Worm (Caenorhabditis elegans) whole organism, L1 larva: ENCODE measurements around the gene nhr-152.

Experiments used
- C04F5.9 ChIP-seq: sonication (generic microtip); optimal IDR thresholded peaks from 2 replicates; lab custom pipeline; 2016; ENCODE audit warnings: missing genetic modification characterization, missing compliant biosample characterization
- C16A3.4 ChIP-seq: fragments of 150-350 bp; optimal IDR thresholded peaks from 2 replicates; lab custom pipeline; 2014; ENCODE audit warnings: missing biosample characterization, missing genetic modification characterization
- C34B4.2 ChIP-seq: sonication (generic microtip); optimal IDR thresholded peaks from 2 replicates; lab custom pipeline; 2017; ENCODE audit warnings: mild to moderate bottlenecking, missing genetic modification characterization, missing compliant biosample characterization
- F16B12.6 ChIP-seq: fragments of 150-350 bp; optimal IDR thresholded peaks from 2 replicates; lab custom pipeline; 2014; ENCODE audit warnings: missing biosample characterization, missing genetic modification characterization
- Y116A8C.19 ChIP-seq: sonication (generic microtip); optimal IDR thresholded peaks from 2 replicates; lab custom pipeline; 2016; ENCODE audit warnings: missing compliant biosample characterization, missing genetic modification characterization, borderline replicate concordance
- aha-1 ChIP-seq: fragments of 150-350 bp; optimal IDR thresholded peaks from 2 replicates; lab custom pipeline; 2014; ENCODE audit warnings: missing biosample characterization, missing genetic modification characterization
- alr-1 ChIP-seq: fragments of 200-800 bp; sonication (Bioruptor generic); optimal IDR thresholded peaks from 2 replicates; lab custom pipeline; 2018; ENCODE audit warnings: borderline replicate concordance, mild to moderate bottlenecking, missing genetic modification characterization, missing compliant biosample characterization
- ama-1 ChIP-seq: fragments of 150-350 bp; optimal IDR thresholded peaks from 2 replicates; lab custom pipeline; 2014
- blmp-1 ChIP-seq: fragments of 150-350 bp; optimal IDR thresholded peaks from 2 replicates; lab custom pipeline; 2014; ENCODE audit warnings: missing biosample characterization, missing genetic modification characterization
- ceh-63 ChIP-seq: fragments of 200-800 bp; sonication (Bioruptor generic); optimal IDR thresholded peaks from 2 replicates; lab custom pipeline; 2018; ENCODE audit warnings: mild to moderate bottlenecking, missing genetic modification characterization, missing compliant biosample characterization
- ces-1 ChIP-seq: fragments of 150-350 bp; optimal IDR thresholded peaks from 2 replicates; lab custom pipeline; 2014; ENCODE audit warnings: missing biosample characterization, missing genetic modification reagents, missing genetic modification characterization
- dpl-1 ChIP-seq, 3 experiments: fragments of 150-350 bp in 2 of 3; sonication (generic microtip) in 1 of 3; optimal IDR thresholded peaks; 2 replicates each; lab custom pipeline; 2014 to 2017; ENCODE audit warnings: missing biosample characterization in 3 of 3, missing genetic modification characterization in 3 of 3, missing genetic modification reagents in 3 of 3
- efl-1 ChIP-seq, 4 experiments: fragments of 150-350 bp; optimal IDR thresholded peaks in 3 of 4; peaks in 1 of 4; 1 replicate in 1 of 4; 2 replicates in 3 of 4; lab custom pipeline; 2014; ENCODE audit warnings: missing biosample characterization in 2 of 4, missing genetic modification characterization in 2 of 4, missing genetic modification reagents in 2 of 4
- efl-3 ChIP-seq: fragments of 200-800 bp; sonication (Bioruptor generic); optimal IDR thresholded peaks from 2 replicates; lab custom pipeline; 2018; ENCODE audit warnings: mild to moderate bottlenecking, missing genetic modification characterization, missing compliant biosample characterization
- elt-2 ChIP-seq: sonication (generic microtip); optimal IDR thresholded peaks from 2 replicates; lab custom pipeline; 2016; ENCODE audit warnings: missing genetic modification characterization, mild to moderate bottlenecking, inconsistent platforms, missing compliant biosample characterization, missing genetic modification reagents
- fkh-10 ChIP-seq: sonication (generic microtip); optimal IDR thresholded peaks from 2 replicates; lab custom pipeline; 2017; ENCODE audit warnings: missing biosample characterization, missing genetic modification reagents, missing genetic modification characterization
- fkh-4 ChIP-seq: sonication (generic microtip); optimal IDR thresholded peaks from 2 replicates; lab custom pipeline; 2016; ENCODE audit warnings: missing compliant biosample characterization, missing genetic modification characterization, borderline replicate concordance
- fos-1 ChIP-seq: fragments of 150-350 bp; optimal IDR thresholded peaks from 2 replicates; lab custom pipeline; 2014; ENCODE audit warnings: missing biosample characterization, missing genetic modification characterization
- hlh-17 ChIP-seq: fragments of 200-800 bp; sonication (Bioruptor generic); optimal IDR thresholded peaks from 2 replicates; lab custom pipeline; 2018; ENCODE audit warnings: missing genetic modification characterization, mild to moderate bottlenecking, missing compliant biosample characterization, moderate library complexity, borderline replicate concordance
- hpl-2 ChIP-seq: fragments of 150-350 bp; optimal IDR thresholded peaks from 2 replicates; lab custom pipeline; 2014; ENCODE audit warnings: missing biosample characterization, missing genetic modification reagents, missing genetic modification characterization
- jun-1 ChIP-seq: fragments of 150-350 bp; optimal IDR thresholded peaks from 2 replicates; lab custom pipeline; 2014; ENCODE audit warnings: missing biosample characterization, missing genetic modification reagents, missing genetic modification characterization
- lin-14 ChIP-seq: fragments of 200-800 bp; sonication (Bioruptor generic); optimal IDR thresholded peaks from 2 replicates; lab custom pipeline; 2018; ENCODE audit warnings: mild to moderate bottlenecking, missing genetic modification characterization, moderate library complexity, missing compliant biosample characterization
- lin-15B ChIP-seq: fragments of 150-350 bp; sonication (generic microtip); optimal IDR thresholded peaks from 3 replicates; lab custom pipeline; 2014; ENCODE audit warnings: missing biosample characterization, missing genetic modification characterization
- lin-39 ChIP-seq: fragments of 150-350 bp; optimal IDR thresholded peaks from 2 replicates; lab custom pipeline; 2014; ENCODE audit warnings: missing biosample characterization, missing genetic modification reagents, missing genetic modification characterization
- lir-3 ChIP-seq: sonication (generic microtip); optimal IDR thresholded peaks from 2 replicates; lab custom pipeline; 2016; ENCODE audit warnings: mild to moderate bottlenecking, missing genetic modification characterization, moderate library complexity, missing compliant biosample characterization; ENCODE audit not compliant: poor library complexity
- lsy-2 ChIP-seq, 2 experiments: fragments of 150-350 bp; optimal IDR thresholded peaks; 2 replicates each; lab custom pipeline; 2014; ENCODE audit warnings: missing biosample characterization in 2 of 2, missing genetic modification characterization in 2 of 2
- mab-9 ChIP-seq: fragments of 200-800 bp; sonication (Bioruptor generic); IDR thresholded peaks from 2 replicates; pipeline ENCODE4 v1.3.6; 2022; ENCODE audit warnings: missing genetic modification reagents, missing genetic modification characterization, missing compliant biosample characterization
- mdl-1 ChIP-seq, 2 experiments: fragments of 150-350 bp; optimal IDR thresholded peaks; 2 replicates each; lab custom pipeline; 2014 to 2017; ENCODE audit warnings: missing biosample characterization in 2 of 2, missing genetic modification characterization in 2 of 2, inconsistent platforms in 1 of 2
- mef-2 ChIP-seq: fragments of 150-350 bp; optimal IDR thresholded peaks from 2 replicates; lab custom pipeline; 2014; ENCODE audit warnings: missing biosample characterization, missing genetic modification characterization
- mep-1 ChIP-seq: fragments of 150-350 bp; optimal IDR thresholded peaks from 2 replicates; lab custom pipeline; 2014; ENCODE audit warnings: missing biosample characterization, missing genetic modification characterization
- nhr-11 ChIP-seq: fragments of 150-350 bp; optimal IDR thresholded peaks from 2 replicates; lab custom pipeline; 2014; ENCODE audit warnings: missing biosample characterization, missing genetic modification characterization
- nhr-19 ChIP-seq: fragments of 200-800 bp; sonication (Bioruptor generic); conservative IDR thresholded peaks from 2 replicates; pipeline ENCODE4 v1.3.6; 2022; ENCODE audit warnings: missing genetic modification characterization, missing compliant biosample characterization
- nhr-20 ChIP-seq: sonication (generic microtip); optimal IDR thresholded peaks from 2 replicates; lab custom pipeline; 2016; ENCODE audit warnings: mild to moderate bottlenecking, missing genetic modification characterization, missing compliant biosample characterization
- nhr-237 ChIP-seq: fragments of 150-350 bp; optimal IDR thresholded peaks from 2 replicates; lab custom pipeline; 2014; ENCODE audit warnings: missing biosample characterization, missing genetic modification characterization
- nhr-76 ChIP-seq: sonication (generic microtip); optimal IDR thresholded peaks from 2 replicates; lab custom pipeline; 2017; ENCODE audit warnings: missing biosample characterization, missing genetic modification characterization
- nhr-77 ChIP-seq: fragments of 150-350 bp; optimal IDR thresholded peaks from 2 replicates; lab custom pipeline; 2014; ENCODE audit warnings: missing biosample characterization, missing genetic modification characterization
- nhr-84 ChIP-seq: sonication (generic microtip); optimal IDR thresholded peaks from 2 replicates; lab custom pipeline; 2017; ENCODE audit warnings: missing biosample characterization, missing genetic modification characterization
- pax-3 ChIP-seq: fragments of 200-800 bp; sonication (Bioruptor generic); optimal IDR thresholded peaks from 2 replicates; lab custom pipeline; 2018; ENCODE audit warnings: mild to moderate bottlenecking, missing genetic modification characterization, moderate library complexity, missing compliant biosample characterization
- pqm-1 ChIP-seq: sonication (generic microtip); optimal IDR thresholded peaks from 3 replicates; lab custom pipeline; 2017; ENCODE audit warnings: missing biosample characterization, missing genetic modification characterization
- skn-1 ChIP-seq: fragments of 150-350 bp; optimal IDR thresholded peaks from 2 replicates; lab custom pipeline; 2014; ENCODE audit warnings: missing biosample characterization, missing genetic modification characterization
- snpc-4 ChIP-seq: fragments of 150-350 bp; optimal IDR thresholded peaks from 2 replicates; lab custom pipeline; 2014; ENCODE audit warnings: missing biosample characterization, missing genetic modification characterization
- snu-23 ChIP-seq: sonication (generic microtip); optimal IDR thresholded peaks from 2 replicates; lab custom pipeline; 2016; ENCODE audit warnings: missing genetic modification characterization, missing compliant biosample characterization
- sox-4 ChIP-seq: sonication (generic microtip); optimal IDR thresholded peaks from 2 replicates; lab custom pipeline; 2016; ENCODE audit warnings: missing genetic modification characterization, missing compliant biosample characterization
- sup-37 ChIP-seq: fragments of 200-800 bp; sonication (Bioruptor generic); optimal IDR thresholded peaks from 2 replicates; lab custom pipeline; 2018; ENCODE audit warnings: mild to moderate bottlenecking, missing genetic modification characterization, missing compliant biosample characterization
- swsn-7 ChIP-seq: sonication (generic microtip); optimal IDR thresholded peaks from 2 replicates; lab custom pipeline; 2016; ENCODE audit warnings: missing genetic modification characterization, missing compliant biosample characterization
- unc-130 ChIP-seq: fragments of 150-350 bp; optimal IDR thresholded peaks from 2 replicates; lab custom pipeline; 2017; ENCODE audit warnings: missing biosample characterization, missing genetic modification characterization, inconsistent platforms
- unc-62 ChIP-seq: fragments of 150-350 bp; optimal IDR thresholded peaks from 2 replicates; lab custom pipeline; 2014; ENCODE audit warnings: missing biosample characterization, missing genetic modification reagents, missing genetic modification characterization
- unc-86 ChIP-seq: sonication (generic microtip); optimal IDR thresholded peaks from 2 replicates; lab custom pipeline; 2016; ENCODE audit warnings: missing genetic modification characterization, missing compliant biosample characterization
- unc-98 ChIP-seq: fragments of 200-800 bp; sonication (Bioruptor generic); IDR thresholded peaks from 2 replicates; pipeline ENCODE4 v1.3.6; 2022; ENCODE audit warnings: missing genetic modification characterization, missing compliant biosample characterization
- vab-15 ChIP-seq: sonication (generic microtip); optimal IDR thresholded peaks from 2 replicates; lab custom pipeline; 2017; ENCODE audit warnings: missing genotype, mild to moderate bottlenecking, missing genetic modification characterization, missing compliant biosample characterization
- zag-1 ChIP-seq: fragments of 150-350 bp; optimal IDR thresholded peaks from 2 replicates; lab custom pipeline; 2014; ENCODE audit warnings: missing biosample characterization, missing genetic modification characterization
- zip-4 ChIP-seq: fragments of 200-800 bp; sonication (Bioruptor generic); optimal IDR thresholded peaks from 2 replicates; lab custom pipeline; 2018; ENCODE audit warnings: mild to moderate bottlenecking, missing genetic modification characterization, moderate library complexity, missing compliant biosample characterization
- ztf-4 ChIP-seq: fragments of 150-350 bp; optimal IDR thresholded peaks from 2 replicates; lab custom pipeline; 2014; ENCODE audit warnings: missing biosample characterization, missing genetic modification characterization

nhr-152 gene

ce11 chrV:7734909-7735308, 48.8 kb downstream of the nhr-152 start, which contains the start of gene clic-1 (continued):
- TF ChIP-seq alr-1 (tag; lab: Kevin White, UChicago) (no peak), unc-62 (GFP tag; lab: Kevin White, UChicago) (no peak), sox-4 (tag; lab: Kevin White, UChicago) (no peak), hlh-17 (GFP tag; lab: Kevin White, UChicago) (no peak), C04F5.9 (tag; lab: Kevin White, UChicago) (no peak), vab-15 (tag; lab: Kevin White, UChicago) (no peak), lin-39 (tag; lab: Kevin White, UChicago) (no peak), blmp-1 (tag; lab: Kevin White, UChicago) (peak; percentile 60), hpl-2 (no peak), fkh-10 (GFP tag; lab: Kevin White, UChicago) (peak; percentile 3), Y116A8C.19 (tag; lab: Kevin White, UChicago) (no peak), elt-2 (tag; lab: Kevin White, UChicago) (no peak), skn-1 (peak; percentile 91), ztf-4 (tag; lab: Kevin White, UChicago) (no peak), unc-98 (GFP tag; lab: Robert Waterston, UW) (no peak), mef-2 (tag; lab: Kevin White, UChicago) (no peak), nhr-11 (tag; lab: Kevin White, UChicago) (peak; percentile 4), lir-3 (tag; lab: Kevin White, UChicago) (peak; percentile 18), efl-3 (GFP tag; lab: Kevin White, UChicago) (no peak), nhr-19 (peak; percentile 42), nhr-76 (tag; lab: Kevin White, UChicago) (no peak), F16B12.6 (tag; lab: Kevin White, UChicago) (peak; percentile 5), fkh-4 (tag; lab: Kevin White, UChicago) (no peak), nhr-77 (tag; lab: Kevin White, UChicago) (no peak), swsn-7 (tag; lab: Kevin White, UChicago) (peak; percentile 62), mdl-1 (tag; optimal IDR thresholded peaks at IDR 0.05; lab: Kevin White, UChicago) (peak in 1 of 2 experiments; percentile 67), C16A3.4 (peak; percentile 64), lin-15B (peak; percentile 43), unc-130 (tag; lab: Kevin White, UChicago) (peak; percentile 13), ceh-63 (GFP tag; lab: Kevin White, UChicago) (no peak), lin-14 (GFP tag; lab: Kevin White, UChicago) (peak; percentile 70), lsy-2 (tag; optimal IDR thresholded peaks at IDR 0.05; lab: Kevin White, UChicago) (peak; percentile 53 to 85), pax-3 (tag; lab: Kevin White, UChicago) (no peak), zip-4 (GFP tag; lab: Kevin White, UChicago) (peak; percentile 65), jun-1 (tag; lab: Kevin White, UChicago) (peak; percentile 63), sup-37 (GFP tag; lab: Kevin White, UChicago) (no peak), pqm-1 (tag; lab: Kevin White, UChicago) (no peak), ces-1 (no peak), ama-1 (lab: Kevin White, UChicago) (no peak), mab-9 (GFP tag; lab: Robert Waterston, UW) (no peak), aha-1 (tag; lab: Kevin White, UChicago) (no peak), zag-1 (no peak), snu-23 (peak; percentile 74), unc-86 (tag; lab: Kevin White, UChicago) (peak; percentile 58), efl-1 (optimal IDR thresholded peaks at IDR 0.05; lab: Kevin White, UChicago) (peak; percentile 83 to 96), efl-1 (GFP tag; optimal IDR thresholded peaks at IDR 0.05 in 1 of 2; lab: Kevin White, UChicago) (peak; percentile 96 to 99), C34B4.2 (no peak), nhr-20 (tag; lab: Kevin White, UChicago) (peak; percentile 57), nhr-237 (tag; lab: Kevin White, UChicago) (no peak), snpc-4 (tag; lab: Kevin White, UChicago) (peak; percentile 38), dpl-1 (GFP tag; optimal IDR thresholded peaks at IDR 0.05; lab: Kevin White, UChicago) (peak; percentile 92 to 95 (median 93)), mep-1 (tag; lab: Kevin White, UChicago) (no peak), nhr-84 (tag; lab: Kevin White, UChicago) (no peak), fos-1 (tag; lab: Kevin White, UChicago) (peak; percentile 58)
